Worm (Caenorhabditis elegans) whole organism, L3 larva: ENCODE results near the gene dcn-1.

Experiments
- R02D3.7 ChIP-seq: fragments of 150-350 bp; optimal IDR thresholded peaks from 2 replicates; lab custom pipeline; 2014; ENCODE audit warnings: missing biosample characterization, missing genetic modification characterization
- aly-2 ChIP-seq: fragments of 150-350 bp; optimal IDR thresholded peaks from 2 replicates; lab custom pipeline; 2014; ENCODE audit warnings: missing biosample characterization, missing genetic modification characterization
- ama-1 ChIP-seq: fragments of 150-350 bp; optimal IDR thresholded peaks from 2 replicates; lab custom pipeline; 2018
- ceh-16 ChIP-seq: sonication (generic microtip); optimal IDR thresholded peaks from 2 replicates; lab custom pipeline; 2017; ENCODE audit warnings: missing biosample characterization, missing genetic modification characterization
- ceh-28 ChIP-seq: fragments of 150-350 bp; optimal IDR thresholded peaks from 2 replicates; lab custom pipeline; 2014; ENCODE audit warnings: missing biosample characterization, missing genetic modification reagents, missing genetic modification characterization
- ceh-82 ChIP-seq: fragments of 150-350 bp; optimal IDR thresholded peaks from 2 replicates; lab custom pipeline; 2014; ENCODE audit warnings: missing biosample characterization, missing genetic modification characterization
- daf-12 ChIP-seq: fragments of 150-350 bp; optimal IDR thresholded peaks from 2 replicates; lab custom pipeline; 2014; ENCODE audit warnings: missing biosample characterization, missing genetic modification reagents, missing genetic modification characterization
- egl-27 ChIP-seq: sonication (generic microtip); optimal IDR thresholded peaks from 4 replicates; lab custom pipeline; 2017; ENCODE audit warnings: missing biosample characterization, missing genetic modification reagents, missing genetic modification characterization
- egl-5 ChIP-seq: fragments of 150-350 bp; optimal IDR thresholded peaks from 2 replicates; lab custom pipeline; 2017; ENCODE audit warnings: missing biosample characterization, missing genetic modification reagents, missing genetic modification characterization, inconsistent platforms
- elt-1 ChIP-seq: fragments of 150-350 bp; optimal IDR thresholded peaks from 2 replicates; lab custom pipeline; 2014; ENCODE audit warnings: missing biosample characterization, missing genetic modification characterization
- elt-2 ChIP-seq: sonication (generic microtip); optimal IDR thresholded peaks from 2 replicates; lab custom pipeline; 2016; ENCODE audit warnings: missing genetic modification reagents, mild to moderate bottlenecking, missing genetic modification characterization, missing compliant biosample characterization
- elt-3 ChIP-seq, 3 experiments: fragments of 150-350 bp in 1 of 3; sonication (generic microtip) in 2 of 3; optimal IDR thresholded peaks; 2 replicates in 2 of 3; 4 replicates in 1 of 3; lab custom pipeline; 2014 to 2017; ENCODE audit warnings: missing biosample characterization in 3 of 3, missing genetic modification characterization in 3 of 3
- fkh-10 ChIP-seq: sonication (generic microtip); optimal IDR thresholded peaks from 2 replicates; lab custom pipeline; 2017; ENCODE audit warnings: missing biosample characterization, missing genetic modification reagents, missing genetic modification characterization
- fkh-2 ChIP-seq: fragments of 150-350 bp; optimal IDR thresholded peaks from 2 replicates; lab custom pipeline; 2014; ENCODE audit warnings: missing biosample characterization, missing genetic modification reagents, missing genetic modification characterization
- fos-1 ChIP-seq: fragments of 150-350 bp; optimal IDR thresholded peaks from 2 replicates; lab custom pipeline; 2014; ENCODE audit warnings: missing biosample characterization, missing genetic modification characterization
- hmg-11 ChIP-seq: sonication (generic microtip); optimal IDR thresholded peaks from 2 replicates; lab custom pipeline; 2016; ENCODE audit warnings: missing genetic modification characterization, missing compliant biosample characterization
- jun-1 ChIP-seq: fragments of 150-350 bp; optimal IDR thresholded peaks from 2 replicates; lab custom pipeline; 2014; ENCODE audit warnings: missing biosample characterization, missing genetic modification reagents, missing genetic modification characterization
- lin-15B ChIP-seq: fragments of 150-350 bp; optimal IDR thresholded peaks from 2 replicates; lab custom pipeline; 2014; ENCODE audit warnings: missing biosample characterization, missing genetic modification characterization
- lin-39 ChIP-seq: fragments of 150-350 bp; optimal IDR thresholded peaks from 2 replicates; lab custom pipeline; 2018; ENCODE audit warnings: missing biosample characterization, missing genetic modification reagents, missing genetic modification characterization
- lsy-12 ChIP-seq: sonication (generic microtip); optimal IDR thresholded peaks from 2 replicates; lab custom pipeline; 2016; ENCODE audit warnings: mild to moderate bottlenecking, missing genetic modification characterization, missing compliant biosample characterization
- mdl-1 ChIP-seq: fragments of 150-350 bp; optimal IDR thresholded peaks from 2 replicates; lab custom pipeline; 2014; ENCODE audit warnings: missing biosample characterization, missing genetic modification characterization
- mml-1 ChIP-seq: fragments of 150-350 bp; sonication (generic microtip); optimal IDR thresholded peaks from 3 replicates; lab custom pipeline; 2014; ENCODE audit warnings: missing biosample characterization, missing genetic modification characterization
- nfya-1 ChIP-seq: sonication (generic microtip); optimal IDR thresholded peaks from 2 replicates; lab custom pipeline; 2017; ENCODE audit warnings: missing genetic modification characterization, mild to moderate bottlenecking, missing compliant biosample characterization, antibody characterized with exemption, moderate library complexity; ENCODE audit not compliant: insufficient read depth
- nhr-12 ChIP-seq: fragments of 150-350 bp; optimal IDR thresholded peaks from 2 replicates; lab custom pipeline; 2014; ENCODE audit warnings: missing biosample characterization, missing genetic modification characterization
- nhr-23 ChIP-seq: fragments of 150-350 bp; optimal IDR thresholded peaks from 2 replicates; lab custom pipeline; 2014; ENCODE audit warnings: missing biosample characterization, missing genetic modification reagents, missing genetic modification characterization
- nhr-237 ChIP-seq: fragments of 150-350 bp; optimal IDR thresholded peaks from 2 replicates; lab custom pipeline; 2014; ENCODE audit warnings: missing biosample characterization, missing genetic modification characterization
- nhr-25 ChIP-seq: sonication (generic microtip); optimal IDR thresholded peaks from 2 replicates; lab custom pipeline; 2017; ENCODE audit warnings: missing biosample characterization, missing genetic modification characterization
- nhr-28 ChIP-seq: fragments of 150-350 bp; optimal IDR thresholded peaks from 2 replicates; lab custom pipeline; 2014; ENCODE audit warnings: missing biosample characterization, missing genetic modification characterization
- nhr-43 ChIP-seq: sonication (generic microtip); optimal IDR thresholded peaks from 2 replicates; lab custom pipeline; 2016; ENCODE audit warnings: mild to moderate bottlenecking, missing genetic modification characterization, missing compliant biosample characterization; ENCODE audit not compliant: poor library complexity, severe bottlenecking
- nhr-67 ChIP-seq: fragments of 150-350 bp; optimal IDR thresholded peaks from 2 replicates; lab custom pipeline; 2014; ENCODE audit warnings: missing biosample characterization, missing genetic modification characterization
- nhr-76 ChIP-seq: fragments of 150-350 bp; sonication (generic microtip); optimal IDR thresholded peaks from 5 replicates; lab custom pipeline; 2014; ENCODE audit warnings: missing biosample characterization, missing genetic modification characterization
- nhr-77 ChIP-seq: fragments of 150-350 bp; optimal IDR thresholded peaks from 2 replicates; lab custom pipeline; 2014; ENCODE audit warnings: missing biosample characterization, missing genetic modification characterization
- pha-4 ChIP-seq: fragments of 150-350 bp; optimal IDR thresholded peaks from 2 replicates; lab custom pipeline; 2014; ENCODE audit warnings: missing biosample characterization, missing genetic modification reagents, missing genetic modification characterization
- pqm-1 ChIP-seq: fragments of 150-350 bp; optimal IDR thresholded peaks from 2 replicates; lab custom pipeline; 2017; ENCODE audit warnings: missing biosample characterization, missing genetic modification characterization, inconsistent platforms
- sea-2 ChIP-seq: fragments of 150-350 bp; sonication (generic microtip); optimal IDR thresholded peaks from 4 replicates; lab custom pipeline; 2014; ENCODE audit warnings: missing biosample characterization, missing genetic modification reagents, missing genetic modification characterization
- skn-1 ChIP-seq: fragments of 150-350 bp; optimal IDR thresholded peaks from 2 replicates; lab custom pipeline; 2014; ENCODE audit warnings: missing biosample characterization, missing genetic modification characterization
- snpc-4 ChIP-seq: fragments of 150-350 bp; optimal IDR thresholded peaks from 2 replicates; lab custom pipeline; 2014; ENCODE audit warnings: missing biosample characterization, missing genetic modification characterization
- tbx-2 ChIP-seq: sonication (generic microtip); optimal IDR thresholded peaks from 2 replicates; lab custom pipeline; 2016; ENCODE audit warnings: mild to moderate bottlenecking, missing genetic modification characterization, missing compliant biosample characterization
- unc-39 ChIP-seq: sonication (generic microtip); optimal IDR thresholded peaks from 4 replicates; lab custom pipeline; 2017; ENCODE audit warnings: missing biosample characterization, missing genetic modification characterization
- unc-62 ChIP-seq: fragments of 150-350 bp; sonication (generic microtip); optimal IDR thresholded peaks from 4 replicates; lab custom pipeline; 2014; ENCODE audit warnings: missing biosample characterization, missing genetic modification reagents, missing genetic modification characterization
- zag-1 ChIP-seq: fragments of 150-350 bp; optimal IDR thresholded peaks from 2 replicates; lab custom pipeline; 2014; ENCODE audit warnings: missing biosample characterization, missing genetic modification characterization
- ztf-4 ChIP-seq: fragments of 150-350 bp; optimal IDR thresholded peaks from 2 replicates; lab custom pipeline; 2014; ENCODE audit warnings: missing biosample characterization, missing genetic modification characterization

The dcn-1 gene

DNA sequence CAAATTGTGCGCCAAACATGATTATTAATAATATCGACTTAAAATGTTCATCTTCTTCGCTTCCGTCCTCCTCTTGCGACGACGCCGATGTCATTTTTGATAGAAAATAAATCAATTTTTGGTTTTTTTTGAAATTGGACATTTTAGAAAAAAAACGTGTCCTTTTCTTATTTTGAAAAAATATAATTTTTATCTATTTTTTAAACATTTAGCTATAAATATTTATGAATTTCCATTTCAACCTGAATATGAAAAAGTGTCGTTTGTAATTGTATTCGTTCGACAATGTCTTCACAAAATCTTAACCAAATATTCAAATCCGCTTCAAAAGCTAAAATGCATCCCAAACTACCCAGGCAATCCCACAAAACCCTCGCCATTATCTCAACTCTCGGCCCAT lies 26.3 kb upstream of the dcn-1 start, which contains the start of gene R10E4.3:
Gene R10E4.3, minus strand, starts transcription at position 101 of the 400 bp plus-strand sequence.
- no peak for TF ChIP-seq sea-2
- TF ChIP-seq ceh-82 (tag; lab: Kevin White, UChicago): no peak
- TF ChIP-seq ceh-28 (tag; lab: Kevin White, UChicago): no peak
- no peak for TF ChIP-seq aly-2
- TF ChIP-seq jun-1 (tag; lab: Kevin White, UChicago): no peak
- no peak for TF ChIP-seq elt-2 (tag; lab: Kevin White, UChicago)
- no peak for TF ChIP-seq nhr-237 (tag; lab: Kevin White, UChicago)
- TF ChIP-seq snpc-4 (tag; lab: Kevin White, UChicago): no peak
- TF ChIP-seq egl-27 (tag; lab: Kevin White, UChicago): no peak
- TF ChIP-seq nfya-1 (tag; lab: Kevin White, UChicago): no peak
- TF ChIP-seq elt-3 (tag; optimal IDR thresholded peaks at IDR 0.05; lab: Kevin White, UChicago): no peak

DNA sequence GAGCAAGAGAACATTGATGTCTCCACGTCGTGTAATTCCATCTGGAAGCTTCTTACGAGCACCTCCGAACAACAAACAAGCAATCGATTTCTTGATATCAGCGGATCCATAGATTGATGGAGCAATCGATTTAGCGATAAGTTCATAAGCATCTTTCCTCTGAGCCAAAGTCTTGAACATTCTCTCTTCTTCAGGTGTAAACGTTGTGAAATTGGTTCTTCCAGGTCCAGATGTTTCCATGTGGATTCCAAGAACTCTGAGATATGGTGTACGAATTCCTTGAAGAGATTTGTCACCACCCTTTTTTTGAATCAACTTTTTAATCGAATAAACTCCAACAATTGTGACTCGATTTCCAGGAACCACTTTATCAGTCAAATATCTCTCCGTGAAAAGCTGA lies 23.8 kb upstream of the dcn-1 start:
- TF ChIP-seq nhr-67 (tag; lab: Kevin White, UChicago) (no peak), aly-2 (no peak), nhr-28 (tag; lab: Kevin White, UChicago) (no peak), ceh-82 (tag; lab: Kevin White, UChicago) (no peak), snpc-4 (tag; lab: Kevin White, UChicago) (no peak), nhr-77 (tag; lab: Kevin White, UChicago) (no peak), mml-1 (tag; lab: Kevin White, UChicago) (no peak), lin-39 (no peak), daf-12 (tag; lab: Kevin White, UChicago) (no peak), nfya-1 (tag; lab: Kevin White, UChicago) (no peak)
- TF ChIP-seq, all 47 proteins: peak for 0

DNA sequence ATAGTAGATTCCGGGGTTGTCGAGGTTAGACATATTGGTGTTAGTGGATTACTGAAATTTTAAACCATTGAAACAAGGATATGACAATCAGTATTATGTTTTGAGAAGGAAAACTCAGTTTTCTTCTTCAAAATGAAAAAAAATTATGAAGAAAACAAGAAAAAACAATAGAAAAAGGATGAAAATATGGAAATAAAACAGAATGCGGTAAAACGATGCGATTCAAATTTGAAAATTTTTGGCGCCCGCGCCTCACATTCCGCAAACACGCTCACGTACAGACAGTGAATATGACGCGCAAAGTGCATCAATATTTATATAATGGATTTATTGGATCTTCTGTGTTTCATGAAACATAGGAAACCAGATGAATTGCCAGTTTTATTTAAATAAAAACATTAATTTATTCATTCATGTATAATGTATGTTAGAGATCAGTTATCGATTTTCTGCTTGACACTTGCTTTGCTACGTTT lies 22.5 kb upstream of the dcn-1 start, which contains the start of gene mcm-5:
Gene mcm-5, minus strand, starts transcription at position 51 of the 476 bp plus-strand sequence.
- TF ChIP-seq skn-1 (tag; lab: Kevin White, UChicago): no peak
- no peak for TF ChIP-seq unc-39
- TF ChIP-seq nhr-23 (tag; lab: Kevin White, UChicago): peak; percentile 31
- TF ChIP-seq elt-3 (tag; optimal IDR thresholded peaks at IDR 0.05; lab: Kevin White, UChicago): no peak
- no peak for TF ChIP-seq nhr-77 (tag; lab: Kevin White, UChicago)
- TF ChIP-seq nhr-25 (tag; lab: Kevin White, UChicago): peak; percentile 36
- no peak for TF ChIP-seq egl-27 (tag; lab: Kevin White, UChicago)
- TF ChIP-seq pha-4: peak; percentile 69
- TF ChIP-seq ztf-4 (tag; lab: Kevin White, UChicago): no peak
- TF ChIP-seq lin-15B (tag; lab: Kevin White, UChicago): peak; percentile 50
- TF ChIP-seq jun-1 (tag; lab: Kevin White, UChicago): no peak
- no peak for TF ChIP-seq nhr-12 (tag; lab: Kevin White, UChicago)
- TF ChIP-seq ceh-28 (tag; lab: Kevin White, UChicago): peak; percentile 26
- TF ChIP-seq egl-5 (tag; lab: Kevin White, UChicago): no peak
- TF ChIP-seq mdl-1 (tag; lab: Kevin White, UChicago): no peak
- peak; percentile 37 for TF ChIP-seq lin-39
- TF ChIP-seq nfya-1 (tag; lab: Kevin White, UChicago): peak; percentile 56
- TF ChIP-seq zag-1 (tag; lab: Kevin White, UChicago): no peak
- TF ChIP-seq aly-2: no peak
- no peak for TF ChIP-seq nhr-237 (tag; lab: Kevin White, UChicago)
- TF ChIP-seq tbx-2 (tag; lab: Kevin White, UChicago): no peak
- no peak for TF ChIP-seq nhr-43 (tag; lab: Kevin White, UChicago)
- TF ChIP-seq nhr-67 (tag; lab: Kevin White, UChicago): no peak
- TF ChIP-seq R02D3.7 (tag; lab: Kevin White, UChicago): no peak
- no peak for TF ChIP-seq nhr-76
- TF ChIP-seq fkh-2 (tag; lab: Kevin White, UChicago): no peak
- TF ChIP-seq elt-2 (tag; lab: Kevin White, UChicago): no peak
- TF ChIP-seq ceh-16: no peak
- TF ChIP-seq elt-1 (tag; lab: Kevin White, UChicago): no peak
- TF ChIP-seq sea-2: no peak
- no peak for TF ChIP-seq fos-1 (tag; lab: Kevin White, UChicago)
- TF ChIP-seq pqm-1: no peak
- no peak for TF ChIP-seq nhr-28 (tag; lab: Kevin White, UChicago)
- TF ChIP-seq unc-62 (GFP tag; lab: Kevin White, UChicago): no peak
- TF ChIP-seq ama-1: no peak
- no peak for TF ChIP-seq lsy-12 (tag; lab: Kevin White, UChicago)
- peak; percentile 50 for TF ChIP-seq hmg-11 (tag; lab: Kevin White, UChicago)
- no peak for TF ChIP-seq fkh-10 (GFP tag; lab: Kevin White, UChicago)
